Fruit fly (Drosophila melanogaster): ENCODE measurements around the gene PolrMT.

The PolrMT gene

dm6 chr2L:1070332-1070731 lies 37.8 kb downstream of the PolrMT start (continued):
- TF ChIP-seq Myb (GFP tag; optimal IDR thresholded peaks at IDR 0.05) (no peak), tin (GFP tag; optimal IDR thresholded peaks at IDR 0.05) (peak; percentile 2), Xrp1 (GFP tag; IDR thresholded peaks at IDR 0.05) (peak; percentile 73), Ssrp (tag; optimal IDR thresholded peaks at IDR 0.05) (peak; percentile 58), nmo (GFP tag; optimal IDR thresholded peaks at IDR 0.05) (peak; percentile 35), dmrt99B (tag; optimal IDR thresholded peaks at IDR 0.05) (peak; percentile 28), gt (GFP tag; IDR thresholded peaks at IDR 0.05) (0 out of 2 replicates have a peak, but pooled peaks have one; percentile 32), sisA (GFP tag; IDR thresholded peaks at IDR 0.05) (peak; percentile 36; the same call in 1 of the 2 replicates), CG18476 (GFP tag; optimal IDR thresholded peaks at IDR 0.05) (peak; percentile 13), Drgx (GFP tag; IDR thresholded peaks at IDR 0.05) (peak; percentile 74), Hr3 (GFP tag; optimal IDR thresholded peaks at IDR 0.05) (no peak), gem (tag; optimal IDR thresholded peaks at IDR 0.05) (peak; percentile 65), CG4424 (GFP tag; optimal IDR thresholded peaks at IDR 0.05) (peak; percentile 12), CG6689 (GFP tag; IDR thresholded peaks at IDR 0.05) (peak; percentile 46; the same call in 1 of the 2 replicates), row (GFP tag; IDR thresholded peaks at IDR 0.05) (peak; percentile 37; the same call in 2 of the 3 replicates), HLH4C (GFP tag; IDR thresholded peaks at IDR 0.05; ENCODE audit: partially characterized antibody) (no peak), CG17361 (GFP tag; IDR thresholded peaks at IDR 0.05) (0 out of 3 replicates have a peak, but pooled peaks have one; percentile 18), CG11504 (tag; optimal IDR thresholded peaks at IDR 0.05) (peak; percentile 40), lmd (GFP tag; IDR thresholded peaks at IDR 0.05) (peak; percentile 30; the same call in 1 of the 2 replicates), stwl (tag; optimal IDR thresholded peaks at IDR 0.05) (no peak), CG9727 (GFP tag; optimal IDR thresholded peaks at IDR 0.05) (peak; percentile 45), zfh1 (GFP tag; IDR thresholded peaks at IDR 0.05) (peak; percentile 61; the same call in 1 of the 3 replicates), Awh (GFP tag; IDR thresholded peaks at IDR 0.05) (0 out of 2 replicates have a peak, but pooled peaks have one; percentile 20), CG3407 (GFP tag; optimal IDR thresholded peaks at IDR 0.05) (peak; percentile 18), HLH3B (GFP tag; IDR thresholded peaks at IDR 0.05) (peak; percentile 38; the same call in 1 of the 2 replicates), CG10959 (GFP tag; IDR thresholded peaks at IDR 0.05) (0 out of 2 replicates have a peak, but pooled peaks have one; percentile 6), CG15601 (tag; optimal IDR thresholded peaks at IDR 0.05) (peak; percentile 32), wor (GFP tag; IDR thresholded peaks at IDR 0.05) (0 out of 2 replicates have a peak, but pooled peaks have one; percentile 28), dmrt11E (tag; optimal IDR thresholded peaks at IDR 0.05) (peak; percentile 68), CG30431 (GFP tag; optimal IDR thresholded peaks at IDR 0.05) (no peak), p53 (GFP tag; optimal IDR thresholded peaks at IDR 0.05) (no peak), lov (optimal IDR thresholded peaks at IDR 0.05) (no peak), lov (GFP tag; IDR thresholded peaks at IDR 0.05) (0 out of 3 replicates have a peak, but pooled peaks have one; percentile 28), CG6254 (GFP tag; optimal IDR thresholded peaks at IDR 0.05) (peak; percentile 33), scrt (GFP tag; optimal IDR thresholded peaks at IDR 0.05) (no peak), pan (optimal IDR thresholded peaks at IDR 0.05) (no peak), pan (GFP tag; optimal IDR thresholded peaks at IDR 0.05 in 1 of 2, IDR thresholded peaks at IDR 0.05 in 1 of 2) (peak in 1 of 2 experiments; percentile 39), Scr (GFP tag; IDR thresholded peaks at IDR 0.05; ENCODE audit: partially characterized antibody) (no peak), CG16815 (GFP tag; optimal IDR thresholded peaks at IDR 0.05) (peak; percentile 18), Xbp1 (GFP tag; optimal IDR thresholded peaks at IDR 0.05) (peak; percentile 28), CG2712 (tag; optimal IDR thresholded peaks at IDR 0.05) (peak; percentile 60), Vsx1 (GFP tag; optimal IDR thresholded peaks at IDR 0.05) (no peak), CG11695 (GFP tag; IDR thresholded peaks at IDR 0.05) (peak; percentile 47; the same call in 1 of the 3 replicates), ATbp (GFP tag; optimal IDR thresholded peaks at IDR 0.05) (peak; percentile 16), CoRest (tag; optimal IDR thresholded peaks at IDR 0.05) (no peak), gsb-n (tag; optimal IDR thresholded peaks at IDR 0.05) (peak; percentile 31), sens-2 (GFP tag; IDR thresholded peaks at IDR 0.05) (0 out of 2 replicates have a peak, but pooled peaks have one; percentile 28), CG30403 (GFP tag; optimal IDR thresholded peaks at IDR 0.05) (peak; percentile 23), CG7556 (GFP tag; optimal IDR thresholded peaks at IDR 0.05) (peak; percentile 12), CG11456 (GFP tag; IDR thresholded peaks at IDR 0.05) (0 out of 3 replicates have a peak, but pooled peaks have one; percentile 46)
